Worm (Caenorhabditis elegans) whole organism, L2 larva: ENCODE results near the gene dohh-1.

Experiments
- ZK546.5 ChIP-seq: sonication (generic microtip); optimal IDR thresholded peaks from 2 replicates; lab custom pipeline; 2017; ENCODE audit warnings: missing biosample characterization, missing genetic modification characterization
- ceh-16 ChIP-seq: fragments of 150-350 bp; optimal IDR thresholded peaks from 2 replicates; lab custom pipeline; 2014; ENCODE audit warnings: missing biosample characterization, missing genetic modification characterization
- egl-27 ChIP-seq: sonication (generic microtip); optimal IDR thresholded peaks from 3 replicates; lab custom pipeline; 2017; ENCODE audit warnings: missing biosample characterization, missing genetic modification reagents, missing genetic modification characterization
- elt-1 ChIP-seq: fragments of 150-350 bp; optimal IDR thresholded peaks from 2 replicates; lab custom pipeline; 2014; ENCODE audit warnings: missing biosample characterization, missing genetic modification characterization
- lin-39 ChIP-seq: fragments of 150-350 bp; optimal IDR thresholded peaks from 2 replicates; lab custom pipeline; 2014; ENCODE audit warnings: missing biosample characterization, missing genetic modification reagents, missing genetic modification characterization
- skn-1 ChIP-seq: sonication (generic microtip); optimal IDR thresholded peaks from 2 replicates; lab custom pipeline; 2017; ENCODE audit warnings: missing biosample characterization, missing genetic modification characterization
- ztf-11 ChIP-seq: sonication (generic microtip); optimal IDR thresholded peaks from 2 replicates; lab custom pipeline; 2017; ENCODE audit warnings: missing biosample characterization, missing genetic modification characterization
- ztf-4 ChIP-seq: fragments of 150-350 bp; optimal IDR thresholded peaks from 2 replicates; lab custom pipeline; 2014; ENCODE audit warnings: missing biosample characterization, missing genetic modification characterization

ce11 chrII:10579655-10580054 lies at the start of gene dohh-1:
- TF ChIP-seq elt-1 (tag; lab: Kevin White, UChicago) (no peak), ztf-4 (no peak), ceh-16 (tag; lab: Kevin White, UChicago) (no peak), ztf-11 (no peak), lin-39 (tag; lab: Kevin White, UChicago) (no peak), ZK546.5 (no peak), skn-1 (tag; lab: Kevin White, UChicago) (no peak), egl-27 (tag; lab: Kevin White, UChicago) (no peak)
